Worm (Caenorhabditis elegans) whole organism, dauer: ENCODE measurements around the gene K09C6.2.
"Not testable (repeated sequence)": the region's sequence is repeated elsewhere in the genome, so short reads cannot be mapped to it uniquely, and the experiment has no call there.

Source experiments
- unc-62 ChIP-seq: sonication (generic microtip); optimal IDR thresholded peaks from 2 replicates; lab custom pipeline; 2017; ENCODE audit warnings: missing biosample characterization, missing genetic modification reagents, missing genetic modification characterization

K09C6.2 gene

ce11 chrV:856549-856948 is at the start of gene K09C6.2:
Gene K09C6.2, plus strand, starts transcription at chrV:856849.
- no peak for TF ChIP-seq unc-62 (GFP tag; lab: Kevin White, UChicago)

ce11 chrV:808260-808659 is 48.4 kb upstream of the K09C6.2 start:
- TF ChIP-seq unc-62 (GFP tag; lab: Kevin White, UChicago) = no peak

ce11 chrV:810281-810862 is 46.3 kb upstream of the K09C6.2 start, which contains the start of gene R13D11.4:
Gene R13D11.4, plus strand, starts transcription at chrV:810812.
- TF ChIP-seq unc-62 (GFP tag; lab: Kevin White, UChicago) = no peak

DNA sequence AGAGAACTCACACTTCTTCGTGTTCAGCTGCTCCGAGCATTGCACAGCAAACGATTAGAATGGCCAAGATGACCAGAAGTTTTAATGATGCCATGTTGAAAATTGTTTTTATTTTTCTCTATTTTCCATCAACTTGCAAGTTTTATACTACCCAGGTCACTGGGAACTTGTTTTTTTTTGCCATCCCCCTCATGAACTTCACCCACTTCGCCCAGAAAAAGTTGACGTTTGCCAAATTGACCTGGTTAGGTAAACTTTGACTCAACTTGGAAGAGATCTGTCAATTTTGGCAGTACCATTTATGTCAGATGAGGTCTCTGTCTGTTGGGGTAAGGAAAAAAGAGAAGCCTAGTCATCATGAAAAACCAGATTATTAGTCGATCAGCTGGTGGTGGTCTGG is 43.5 kb upstream of the K09C6.2 start, which contains the start of gene R13D11.10:
TSS of gene R13D11.10 (minus strand) at position 101 of the 400 bp plus-strand sequence.
- no peak for TF ChIP-seq unc-62 (GFP tag; lab: Kevin White, UChicago)

DNA sequence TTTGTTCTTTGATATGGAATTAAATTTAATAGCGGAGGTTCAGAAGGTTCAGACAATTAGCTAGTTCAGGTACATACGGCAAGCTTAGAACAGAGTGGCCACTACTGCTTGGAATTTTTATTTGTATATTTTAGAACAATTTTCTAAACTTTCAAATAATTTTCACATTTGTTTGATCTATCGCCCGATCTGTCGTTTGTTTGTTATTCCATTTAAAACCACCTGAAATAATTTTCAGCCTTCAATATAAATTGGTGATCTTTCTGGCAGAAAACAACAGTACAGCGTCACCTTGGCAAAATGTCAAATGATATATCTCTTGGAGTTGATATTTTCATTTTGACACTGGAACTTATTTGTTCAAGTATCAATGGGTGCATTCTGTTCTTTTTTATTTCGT is 41.9 kb upstream of the K09C6.2 start, which contains the start of gene R13D11.3:
TSS of gene R13D11.3 (plus strand) at position 301 of the 400 bp plus-strand sequence.
- TF ChIP-seq unc-62 (GFP tag; lab: Kevin White, UChicago) = no peak

- TF ChIP-seq unc-62 (GFP tag; lab: Kevin White, UChicago) = no peak
Observed at ce11 chrV:817182-817581, 39.5 kb upstream of the K09C6.2 start, which contains the start of gene R13D11.1. Gene R13D11.1, plus strand, starts transcription at chrV:817482.

- TF ChIP-seq unc-62 (GFP tag; lab: Kevin White, UChicago) = not testable (repeated sequence)
Observed at ce11 chrV:820629-821028, 36.0 kb upstream of the K09C6.2 start, which contains the start of gene srx-32. Gene srx-32, minus strand, starts transcription at chrV:820729.

DNA sequence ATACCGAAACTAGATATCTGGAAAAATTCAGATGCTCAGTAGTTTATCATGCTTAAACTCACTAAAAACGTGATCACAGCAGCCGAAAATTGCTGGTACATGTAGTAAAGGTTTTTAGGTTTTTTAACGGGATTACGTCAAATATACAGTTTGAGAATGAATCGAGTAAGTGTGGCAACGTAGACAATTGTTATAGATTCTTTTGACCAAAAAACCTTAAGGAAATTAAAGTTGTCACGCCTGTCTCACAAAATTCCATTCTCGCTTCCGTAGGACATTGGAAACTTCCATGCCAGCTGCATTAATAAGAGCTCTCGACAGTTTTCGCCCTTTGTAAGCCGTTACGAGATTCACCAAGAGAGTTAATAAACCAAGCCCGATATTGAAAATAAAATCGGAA is 33.7 kb upstream of the K09C6.2 start, which contains the start of gene srx-31:
TSS of gene srx-31 (minus strand) at position 101 of the 400 bp plus-strand sequence.
- not testable (repeated sequence) for TF ChIP-seq unc-62 (GFP tag; lab: Kevin White, UChicago)

- TF ChIP-seq unc-62 (GFP tag; lab: Kevin White, UChicago) = no peak
Observed at ce11 chrV:826097-826496, 30.6 kb upstream of the K09C6.2 start, which contains the start of gene F41H8.2. Gene F41H8.2, plus strand, starts transcription at chrV:826397.

DNA sequence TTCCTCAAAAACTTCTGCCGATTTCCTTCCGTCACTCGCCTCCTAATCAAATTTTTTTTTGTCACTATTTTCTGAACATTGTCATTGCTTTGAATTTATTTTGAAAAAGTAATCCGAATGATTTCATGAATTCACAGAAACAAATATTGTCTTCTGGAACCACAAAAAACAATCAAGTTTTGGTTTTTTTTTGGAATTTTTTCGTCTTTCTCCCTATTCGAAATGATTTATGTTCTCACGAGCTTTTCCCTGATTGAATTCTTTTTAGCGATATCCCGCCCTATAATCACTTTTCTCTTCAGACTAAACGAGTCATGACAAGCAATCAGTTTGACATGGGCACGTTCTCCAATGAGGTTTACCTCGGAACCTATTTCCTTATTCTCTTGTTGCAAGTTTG is 23.3 kb upstream of the K09C6.2 start, which contains the start of gene F41H8.1:
TSS of gene F41H8.1 (plus strand) at position 301 of the 400 bp plus-strand sequence.
- TF ChIP-seq unc-62 (GFP tag; lab: Kevin White, UChicago) = no peak

DNA sequence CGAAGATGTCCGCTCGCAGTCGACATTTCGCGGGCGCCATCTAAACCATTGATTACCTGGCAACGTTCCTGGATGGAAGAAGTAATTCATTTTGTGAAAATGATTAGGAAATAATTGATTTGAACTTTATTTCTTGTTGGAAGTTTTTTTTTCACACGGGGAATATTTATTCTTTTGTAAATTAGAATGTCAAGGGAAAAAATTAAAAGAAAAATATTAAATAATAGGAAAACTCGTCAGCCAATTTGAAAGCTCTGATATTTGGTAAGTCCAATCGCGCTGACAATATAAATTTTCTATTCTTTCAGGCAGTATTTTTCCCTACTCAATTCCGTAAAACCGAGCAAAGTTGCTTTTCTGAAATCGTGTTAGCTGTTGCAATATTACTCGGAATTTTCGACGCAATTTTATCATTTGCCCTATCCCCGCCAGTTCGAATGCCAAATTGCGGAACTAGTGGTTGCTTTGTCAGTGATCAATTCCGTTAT is 17.6 kb upstream of the K09C6.2 start, which contains the start of the genes K09C6.7 and K09C6.10:
TSS of gene K09C6.7 (minus strand) at position 101 of the 488 bp plus-strand sequence.
TSS of gene K09C6.10 (plus strand) at position 438 of the 488 bp plus-strand sequence.
- TF ChIP-seq unc-62 (GFP tag; lab: Kevin White, UChicago) = not testable (repeated sequence)

- TF ChIP-seq unc-62 (GFP tag; lab: Kevin White, UChicago) = no peak
Observed at ce11 chrV:842611-843010, 14.0 kb upstream of the K09C6.2 start.

ce11 chrV:843118-843517 is 13.5 kb upstream of the K09C6.2 start, which contains the start of gene K09C6.8:
Gene K09C6.8, minus strand, starts transcription at chrV:843218.
- TF ChIP-seq unc-62 (GFP tag; lab: Kevin White, UChicago) = not testable (repeated sequence)

- TF ChIP-seq unc-62 (GFP tag; lab: Kevin White, UChicago) = no peak
Observed at ce11 chrV:847521-847920, 9.1 kb upstream of the K09C6.2 start, which contains the start of gene srbc-13. Gene srbc-13, plus strand, starts transcription at chrV:847821.

- no peak for TF ChIP-seq unc-62 (GFP tag; lab: Kevin White, UChicago)
Observed at ce11 chrV:849042-849441, 7.6 kb upstream of the K09C6.2 start.

DNA sequence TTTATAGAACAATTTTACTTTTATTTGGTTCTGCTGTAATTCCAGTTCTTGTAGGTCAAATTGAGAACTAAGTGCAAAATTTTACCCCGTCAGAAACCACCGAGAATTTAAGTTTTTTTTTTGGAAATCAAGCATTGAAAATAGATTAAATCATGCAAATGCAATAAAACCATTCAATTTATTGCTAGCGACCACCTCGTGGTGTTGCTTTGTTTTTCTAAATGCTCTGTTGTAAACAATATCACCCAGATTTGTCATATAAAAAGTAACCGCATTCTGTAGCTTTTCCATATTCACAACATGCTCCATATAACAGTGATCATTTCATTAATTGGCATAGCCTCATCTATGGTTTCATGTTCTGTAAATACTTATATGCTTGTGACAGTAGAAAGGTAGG is 7.1 kb upstream of the K09C6.2 start, which contains the start of gene srbc-12:
TSS of gene srbc-12 (plus strand) at position 301 of the 400 bp plus-strand sequence.
- no peak for TF ChIP-seq unc-62 (GFP tag; lab: Kevin White, UChicago)
